Fruit fly (Drosophila melanogaster): Measurements from ENCODE around the gene CG31606.
A peak's percentile ranks its signal among the peaks of the same experiment; 100 is the strongest.

The CG31606 gene

DNA sequence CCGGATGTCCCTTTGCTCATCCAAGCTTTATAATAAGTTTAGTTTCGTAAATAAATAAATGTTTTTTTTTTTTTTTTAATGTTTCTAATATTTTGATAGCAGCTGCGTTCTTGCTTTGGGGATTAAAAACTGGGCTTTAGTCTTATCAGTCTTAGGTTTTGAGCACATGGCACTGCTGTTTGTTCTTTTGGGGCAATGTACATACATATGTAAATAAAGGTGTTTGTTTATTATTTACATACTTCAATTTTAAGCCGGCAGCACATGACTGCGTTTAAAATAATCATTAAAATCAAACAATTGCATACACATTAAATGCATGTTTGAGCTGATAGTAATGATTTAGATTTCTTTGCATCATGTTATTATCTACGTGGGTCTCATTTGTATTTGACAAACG is 16.8 kb downstream of the CG31606 start (continued):
- TF ChIP-seq insv (GFP tag; optimal IDR thresholded peaks at IDR 0.05) (peak in 1 of 2 experiments; percentile 47), sd (tag; optimal IDR thresholded peaks at IDR 0.05) (no peak), CG10959 (GFP tag; IDR thresholded peaks at IDR 0.05) (peak; percentile 63), bcd (GFP tag; optimal IDR thresholded peaks at IDR 0.05) (peak; percentile 75), Poxn (GFP tag; IDR thresholded peaks at IDR 0.05) (no peak), CG6272 (GFP tag; IDR thresholded peaks at IDR 0.05) (no peak), CG7786 (GFP tag; optimal IDR thresholded peaks at IDR 0.05) (peak; percentile 25), wek (GFP tag; optimal IDR thresholded peaks at IDR 0.05) (peak; percentile 91), PHDP (tag; optimal IDR thresholded peaks at IDR 0.05) (peak; percentile 76), Adf1 (GFP tag; IDR thresholded peaks at IDR 0.05) (no peak), Sry-β (GFP tag; optimal IDR thresholded peaks at IDR 0.05) (peak; percentile 76), CG30403 (GFP tag; optimal IDR thresholded peaks at IDR 0.05) (peak; percentile 11), CG18262 (tag; optimal IDR thresholded peaks at IDR 0.05) (peak; percentile 81), Sin3A (optimal IDR thresholded peaks at IDR 0.05) (no peak), Scr (GFP tag; IDR thresholded peaks at IDR 0.05; ENCODE audit: partially characterized antibody) (no peak), dm (GFP tag; optimal IDR thresholded peaks at IDR 0.05) (peak; percentile 39), CG2889 (GFP tag; IDR thresholded peaks at IDR 0.05) (no peak), MBD-R2 (GFP tag; IDR thresholded peaks at IDR 0.05) (no peak), Ets65A (GFP tag) (peak; percentile 88), esg (GFP tag; conservative IDR thresholded peaks at IDR 0.05) (no peak), Max (GFP tag; optimal IDR thresholded peaks at IDR 0.05) (peak; percentile 85), CG17829 (tag; optimal IDR thresholded peaks at IDR 0.05) (peak; percentile 61), CkIIα-i1 (GFP tag; IDR thresholded peaks at IDR 0.05) (no peak), CG16863 (GFP tag; optimal IDR thresholded peaks at IDR 0.05) (peak; percentile 81), vfl (GFP tag; optimal IDR thresholded peaks at IDR 0.05) (peak; percentile 3), D (optimal IDR thresholded peaks at IDR 0.05) (no peak), D (GFP tag; optimal IDR thresholded peaks at IDR 0.05) (peak; percentile 88), tup (GFP tag; optimal IDR thresholded peaks at IDR 0.05) (peak; percentile 66), CG14860 (GFP tag; IDR thresholded peaks at IDR 0.05; ENCODE audit: partially characterized antibody) (no peak), unpg (GFP tag; optimal IDR thresholded peaks at IDR 0.05) (peak; percentile 81), mam (GFP tag; optimal IDR thresholded peaks at IDR 0.05) (no peak), Mrtf (GFP tag; IDR thresholded peaks at IDR 0.05) (peak; percentile 53; the same call in 2 of the 3 replicates), D19B (GFP tag; optimal IDR thresholded peaks at IDR 0.05) (no peak), CG15514 (GFP tag; optimal IDR thresholded peaks at IDR 0.05) (peak; percentile 54), CG8388 (GFP tag; optimal IDR thresholded peaks at IDR 0.05) (peak; percentile 69), CG12236 (GFP tag; optimal IDR thresholded peaks at IDR 0.05) (peak; percentile 85), CG9215 (GFP tag; IDR thresholded peaks at IDR 0.05) (no peak), CG12769 (tag; optimal IDR thresholded peaks at IDR 0.05) (peak; percentile 35), prd (optimal IDR thresholded peaks at IDR 0.05) (no peak), prd (GFP tag; IDR thresholded peaks at IDR 0.05) (0 out of 3 replicates have a peak, but pooled peaks have one; percentile 38), Gug (GFP tag; IDR thresholded peaks at IDR 0.05) (no peak; the same call in 3 of the 4 replicates), CG17912 (GFP tag; optimal IDR thresholded peaks at IDR 0.05) (peak; percentile 87), cato (GFP tag; optimal IDR thresholded peaks at IDR 0.05; ENCODE audit: borderline replicate concordance) (peak; percentile 43), CG1647 (GFP tag; optimal IDR thresholded peaks at IDR 0.05) (peak; percentile 78), Six4 (GFP tag; optimal IDR thresholded peaks at IDR 0.05) (peak; percentile 76), CG6791 (GFP tag; IDR thresholded peaks at IDR 0.05; ENCODE audit: partially characterized antibody) (no peak), CG14965 (GFP tag; optimal IDR thresholded peaks at IDR 0.05; ENCODE audit: borderline replicate concordance) (peak; percentile 64), YL-1 (GFP tag; optimal IDR thresholded peaks at IDR 0.05) (peak; percentile 80), CG12071 (GFP tag; optimal IDR thresholded peaks at IDR 0.05) (peak; percentile 88), yki (optimal IDR thresholded peaks at IDR 0.05) (no peak), CG7987 (GFP tag; optimal IDR thresholded peaks at IDR 0.05) (peak; percentile 88), CG10565 (GFP tag; optimal IDR thresholded peaks at IDR 0.05) (peak; percentile 64)

All from whole organism, embryonic.